Fruit fly (Drosophila melanogaster): Measurements from ENCODE around the gene CG6996.

The CG6996 gene

DNA sequence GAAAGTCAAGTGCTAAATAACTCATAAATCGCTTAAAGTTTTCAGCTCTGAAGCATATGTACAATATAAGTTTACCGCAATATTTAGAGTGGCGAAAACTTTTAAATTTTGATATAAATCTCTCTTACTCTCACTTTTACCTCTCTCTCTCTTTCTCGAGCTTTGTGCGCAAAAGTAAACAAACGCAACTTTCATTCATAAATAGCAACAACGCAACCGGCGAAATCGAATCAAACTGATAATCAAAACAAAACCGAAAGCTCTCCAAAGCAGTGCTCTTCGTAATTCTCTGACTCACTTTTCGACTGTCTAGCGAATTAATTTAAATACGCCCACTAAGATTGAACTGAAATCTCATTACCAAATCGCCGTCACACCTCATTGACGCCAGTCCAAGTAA lies 21.4 kb upstream of the CG6996 start:
- TF ChIP-seq lola (GFP tag; optimal IDR thresholded peaks at IDR 0.05) (peak; percentile 72), ey (GFP tag; optimal IDR thresholded peaks at IDR 0.05) (no peak), Hnf4 (GFP tag; optimal IDR thresholded peaks at IDR 0.05) (no peak)

DNA sequence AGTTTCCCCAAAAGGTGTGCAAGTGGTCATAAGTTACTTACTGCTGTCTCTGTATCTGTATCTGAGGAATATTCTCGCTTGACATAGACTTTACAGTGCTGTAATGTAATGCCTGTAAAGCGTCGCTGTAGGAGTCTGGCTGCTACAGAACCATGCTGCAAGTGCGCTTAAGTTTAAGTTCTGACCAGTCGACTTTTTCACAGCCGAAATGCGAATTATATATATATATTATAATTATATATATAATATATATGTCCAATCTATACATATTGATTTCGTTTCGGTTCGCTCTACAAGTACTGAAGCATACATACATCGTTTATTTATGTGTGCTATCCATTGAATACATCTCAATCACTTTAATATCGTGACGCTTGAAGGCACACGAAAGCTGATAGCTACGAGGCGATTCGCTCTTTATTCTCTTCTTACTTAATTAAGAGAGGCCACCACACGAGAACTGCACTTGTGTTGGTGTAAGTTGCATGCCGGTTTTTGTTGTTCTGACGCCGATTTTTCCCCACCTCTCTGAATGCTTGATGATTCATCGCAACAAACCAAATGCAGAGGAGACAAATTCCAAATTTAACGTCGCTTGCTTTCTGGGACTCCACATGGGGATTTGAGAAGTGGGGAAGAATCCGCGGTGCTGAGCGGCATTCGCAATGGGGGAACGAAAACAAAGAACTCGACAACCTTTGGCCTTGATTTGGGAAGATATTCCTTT lies 20.9 kb upstream of the CG6996 start:
- TF ChIP-seq jim (GFP tag; optimal IDR thresholded peaks at IDR 0.05) (no peak), Dif (GFP tag; optimal IDR thresholded peaks at IDR 0.05; ENCODE audit: partially characterized antibody) (peak; percentile 97), Abd-B (GFP tag; optimal IDR thresholded peaks at IDR 0.05) (no peak), ey (GFP tag; optimal IDR thresholded peaks at IDR 0.05) (no peak), dmrt93B (GFP tag; optimal IDR thresholded peaks at IDR 0.05) (no peak), Mio (GFP tag; optimal IDR thresholded peaks at IDR 0.05) (no peak), lola (GFP tag; optimal IDR thresholded peaks at IDR 0.05) (no peak), Jra (GFP tag; optimal IDR thresholded peaks at IDR 0.05) (peak; percentile 78), Vsx2 (GFP tag; optimal IDR thresholded peaks at IDR 0.05; ENCODE audit: partially characterized antibody) (peak; percentile 89), Hnf4 (GFP tag; optimal IDR thresholded peaks at IDR 0.05) (no peak), sv (GFP tag; optimal IDR thresholded peaks at IDR 0.05) (peak; percentile 35), sage (GFP tag; optimal IDR thresholded peaks at IDR 0.05) (no peak), Sp1 (GFP tag; optimal IDR thresholded peaks at IDR 0.05) (no peak), Hr78 (GFP tag; optimal IDR thresholded peaks at IDR 0.05) (no peak), CG9705 (GFP tag; optimal IDR thresholded peaks at IDR 0.05) (no peak), pan (optimal IDR thresholded peaks at IDR 0.05) (no peak), usp (GFP tag; optimal IDR thresholded peaks at IDR 0.05) (no peak), Dfd (GFP tag; optimal IDR thresholded peaks at IDR 0.05) (no peak), OdsH (GFP tag; optimal IDR thresholded peaks at IDR 0.05) (no peak), psq (GFP tag; optimal IDR thresholded peaks at IDR 0.05) (peak; percentile 46), N (GFP tag; optimal IDR thresholded peaks at IDR 0.05) (no peak), CrebA (GFP tag; optimal IDR thresholded peaks at IDR 0.05; ENCODE audit: borderline replicate concordance) (peak; percentile 55), h (GFP tag; optimal IDR thresholded peaks at IDR 0.05) (no peak), rgr (GFP tag; optimal IDR thresholded peaks at IDR 0.05) (peak; percentile 16), fru (GFP tag; optimal IDR thresholded peaks at IDR 0.05) (peak; percentile 3), GATAd (GFP tag; optimal IDR thresholded peaks at IDR 0.05) (no peak), br (GFP tag; optimal IDR thresholded peaks at IDR 0.05) (no peak), dl (GFP tag; optimal IDR thresholded peaks at IDR 0.05; ENCODE audit: insufficient read depth in 1 of 2, partially characterized antibody in 2 of 2) (peak; percentile 72 to 78), dsf (GFP tag; optimal IDR thresholded peaks at IDR 0.05; ENCODE audit: borderline replicate concordance) (no peak), Rel (GFP tag; optimal IDR thresholded peaks at IDR 0.05) (no peak), Rel (tag; optimal IDR thresholded peaks at IDR 0.05) (peak; percentile 15), brk (GFP tag; optimal IDR thresholded peaks at IDR 0.05) (no peak), Myc (optimal IDR thresholded peaks at IDR 0.05) (no peak), CG32264 (GFP tag; optimal IDR thresholded peaks at IDR 0.05) (no peak), Hr83 (GFP tag; optimal IDR thresholded peaks at IDR 0.05; ENCODE audit: poor library complexity, severe bottlenecking) (no peak), tai (GFP tag; optimal IDR thresholded peaks at IDR 0.05) (no peak), HLH106 (tag; optimal IDR thresholded peaks at IDR 0.05) (no peak), woc (GFP tag; optimal IDR thresholded peaks at IDR 0.05) (no peak), foxo (GFP tag; optimal IDR thresholded peaks at IDR 0.05) (no peak)

Measured in whole organism, wandering third instar larva.